5 fruit fly cellular contexts compared by ENCODE assay signal in the genomic region with DNA sequence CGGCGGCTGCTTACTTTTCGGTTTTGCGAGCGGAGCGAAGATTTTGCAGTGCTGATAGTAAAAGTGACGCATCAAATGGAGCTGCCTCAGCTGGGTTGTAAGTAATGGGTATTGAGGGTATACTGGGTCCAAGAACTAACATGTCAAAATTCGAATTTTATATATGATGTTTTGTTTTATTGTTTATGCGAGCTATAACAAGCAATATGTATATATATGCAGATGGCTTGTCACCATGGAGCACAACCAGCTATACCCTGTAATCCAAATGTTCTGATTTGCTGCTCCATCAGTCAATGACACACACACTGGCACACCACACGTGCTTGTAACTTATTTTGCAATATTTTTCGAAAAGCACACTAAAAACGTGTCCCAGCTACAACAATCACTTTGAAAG.
TF ChIP-seq lines count a peak whose summit lies in the region.

No protein-coding gene starts in this region.

- TF ChIP-seq CTCF in whole organism, embryonic (GFP tag; optimal IDR thresholded peaks at IDR 0.05; lab: Kevin White, UChicago) = no peak

TF ChIP-seq in whole organism, 6 proteins besides CTCF, POLR2A, EP300 and RAD21:
- TF ChIP-seq EcR (GFP tag; optimal IDR thresholded peaks at IDR 0.05; lab: Kevin White, UChicago) = no peak
- no peak for TF ChIP-seq usp (GFP tag; optimal IDR thresholded peaks at IDR 0.05; lab: Kevin White, UChicago)
- peak; percentile 65 for TF ChIP-seq pan (optimal IDR thresholded peaks at IDR 0.05; lab: Kevin White, UChicago)

TF ChIP-seq in whole organism, embryonic, 481 proteins besides CTCF, POLR2A, EP300 and RAD21 (continues in another document):
- TF ChIP-seq CG11247 (GFP tag; IDR thresholded peaks at IDR 0.05; lab: Robert Waterston, UW) = peak; percentile 31; the same call in 1 of the 2 replicates
- no peak for TF ChIP-seq Dip3 (GFP tag; optimal IDR thresholded peaks at IDR 0.05; lab: Kevin White, UChicago)
- no peak for TF ChIP-seq danr (GFP tag; IDR thresholded peaks at IDR 0.05; lab: Robert Waterston, UW)
- TF ChIP-seq sens (GFP tag; lab: Kevin White, UChicago) = no peak
- peak; percentile 82 for TF ChIP-seq Drgx (GFP tag; IDR thresholded peaks at IDR 0.05; lab: Robert Waterston, UW)
- TF ChIP-seq CG8924 (tag; optimal IDR thresholded peaks at IDR 0.05; lab: Kevin White, UChicago) = no peak
- no peak for TF ChIP-seq CG4360 (GFP tag; IDR thresholded peaks at IDR 0.05; lab: Robert Waterston, UW)
- TF ChIP-seq mirr (GFP tag; optimal IDR thresholded peaks at IDR 0.05; lab: Kevin White, UChicago) = no peak
- TF ChIP-seq CG7357 (GFP tag; IDR thresholded peaks at IDR 0.05; lab: Robert Waterston, UW) = no peak
- no peak for TF ChIP-seq ci (GFP tag; IDR thresholded peaks at IDR 0.05; lab: Robert Waterston, UW)
- TF ChIP-seq Elba2 (GFP tag; optimal IDR thresholded peaks at IDR 0.05; lab: Kevin White, UChicago) = no peak
- no peak for TF ChIP-seq Doc3 (GFP tag; IDR thresholded peaks at IDR 0.05; lab: Robert Waterston, UW; ENCODE audit: partially characterized antibody)
- TF ChIP-seq Ptx1 (GFP tag; IDR thresholded peaks at IDR 0.05; lab: Robert Waterston, UW) = peak; percentile 30; the same call in 1 of the 2 replicates
- no peak for TF ChIP-seq nom (GFP tag; optimal IDR thresholded peaks at IDR 0.05; lab: Kevin White, UChicago)
- no peak for TF ChIP-seq CG10565 (GFP tag; optimal IDR thresholded peaks at IDR 0.05; lab: Kevin White, UChicago)
- TF ChIP-seq CG30403 (GFP tag; optimal IDR thresholded peaks at IDR 0.05; lab: Kevin White, UChicago) = no peak
- TF ChIP-seq CG1832 (GFP tag; optimal IDR thresholded peaks at IDR 0.05; lab: Kevin White, UChicago) = no peak
- no peak for TF ChIP-seq CG33213 (GFP tag; optimal IDR thresholded peaks at IDR 0.05; lab: Kevin White, UChicago)
- TF ChIP-seq prd (optimal IDR thresholded peaks at IDR 0.05; lab: Kevin White, UChicago) = no peak
- TF ChIP-seq prd (GFP tag; IDR thresholded peaks at IDR 0.05; lab: Robert Waterston, UW) = 0 out of 3 replicates have a peak, but pooled peaks have one; percentile 10
- no peak for TF ChIP-seq sima (GFP tag; optimal IDR thresholded peaks at IDR 0.05; lab: Kevin White, UChicago)

TF ChIP-seq in whole organism, prepupa, 60 proteins besides CTCF, POLR2A, EP300 and RAD21 (continues in another document):
- TF ChIP-seq lz (GFP tag; optimal IDR thresholded peaks at IDR 0.05; lab: Kevin White, UChicago) = peak; percentile 71
- peak; percentile 81 for TF ChIP-seq svp (GFP tag; lab: Kevin White, UChicago)
- TF ChIP-seq CG6276 (GFP tag; optimal IDR thresholded peaks at IDR 0.05; lab: Kevin White, UChicago) = peak; percentile 53
- TF ChIP-seq fkh (GFP tag; optimal IDR thresholded peaks at IDR 0.05; lab: Kevin White, UChicago) = no peak
- TF ChIP-seq CG11294 (GFP tag; IDR thresholded peaks at IDR 0.05; lab: Robert Waterston, UW) = peak; percentile 74
- TF ChIP-seq Hr4 (GFP tag; optimal IDR thresholded peaks at IDR 0.05; lab: Kevin White, UChicago) = peak; percentile 56
- peak; percentile 9 for TF ChIP-seq dsx (GFP tag; optimal IDR thresholded peaks at IDR 0.05; lab: Kevin White, UChicago; ENCODE audit: poor library complexity, severe bottlenecking)
- peak; percentile 73 for TF ChIP-seq CG31627 (GFP tag; optimal IDR thresholded peaks at IDR 0.05; lab: Kevin White, UChicago)
- TF ChIP-seq net (GFP tag; optimal IDR thresholded peaks at IDR 0.05; lab: Kevin White, UChicago) = peak; percentile 74
- TF ChIP-seq salr (GFP tag; optimal IDR thresholded peaks at IDR 0.05; lab: Kevin White, UChicago) = peak in 1 of 2 experiments; percentile 69
- TF ChIP-seq CG6808 (GFP tag; optimal IDR thresholded peaks at IDR 0.05; lab: Kevin White, UChicago) = peak; percentile 28
- peak; percentile 43 for TF ChIP-seq Ets96B (tag; optimal IDR thresholded peaks at IDR 0.05; lab: Kevin White, UChicago)
- no peak for TF ChIP-seq CG9139 (GFP tag; optimal IDR thresholded peaks at IDR 0.05; lab: Kevin White, UChicago)
- peak; percentile 80 for TF ChIP-seq Sox14 (GFP tag; optimal IDR thresholded peaks at IDR 0.05; lab: Kevin White, UChicago)
- no peak for TF ChIP-seq fd85E (GFP tag; optimal IDR thresholded peaks at IDR 0.05; lab: Kevin White, UChicago)
- TF ChIP-seq CG4318 (GFP tag; optimal IDR thresholded peaks at IDR 0.05; lab: Kevin White, UChicago) = peak; percentile 50
- TF ChIP-seq Met (GFP tag; optimal IDR thresholded peaks at IDR 0.05; lab: Kevin White, UChicago) = peak; percentile 79
- peak; percentile 68 for TF ChIP-seq pdm3 (GFP tag; optimal IDR thresholded peaks at IDR 0.05; lab: Kevin White, UChicago)
- TF ChIP-seq fd59A (GFP tag; optimal IDR thresholded peaks at IDR 0.05; lab: Kevin White, UChicago) = peak; percentile 58
- peak; percentile 47 for TF ChIP-seq Ets21C (GFP tag; optimal IDR thresholded peaks at IDR 0.05; lab: Kevin White, UChicago)
- peak; percentile 78 for TF ChIP-seq CG15336 (GFP tag; IDR thresholded peaks at IDR 0.05; lab: Robert Waterston, UW)

TF ChIP-seq in whole organism, pupa, 21 proteins besides CTCF, POLR2A, EP300 and RAD21:
- TF ChIP-seq CG15710 (tag; optimal IDR thresholded peaks at IDR 0.05; lab: Kevin White, UChicago) (peak; percentile 40), CG4496 (GFP tag; IDR thresholded peaks at IDR 0.05; lab: Robert Waterston, UW) (peak; percentile 89), CG8159 (tag; optimal IDR thresholded peaks at IDR 0.05; lab: Kevin White, UChicago) (peak; percentile 17), Pif1B (GFP tag; optimal IDR thresholded peaks at IDR 0.05; lab: Kevin White, UChicago) (peak; percentile 66), gl (tag; optimal IDR thresholded peaks at IDR 0.05; lab: Kevin White, UChicago) (no peak), rn (GFP tag; IDR thresholded peaks at IDR 0.05; lab: Robert Waterston, UW) (no peak), CG13204 (GFP tag; optimal IDR thresholded peaks at IDR 0.05; lab: Kevin White, UChicago) (peak; percentile 16), CG32121 (GFP tag; IDR thresholded peaks at IDR 0.05; lab: Robert Waterston, UW) (peak; percentile 81), Ets98B (GFP tag; IDR thresholded peaks at IDR 0.05; lab: Robert Waterston, UW) (peak; percentile 78), CG17806 (tag; optimal IDR thresholded peaks at IDR 0.05; lab: Kevin White, UChicago) (peak; percentile 48), Pif1A (GFP tag; optimal IDR thresholded peaks at IDR 0.05; lab: Kevin White, UChicago) (peak; percentile 75), CG14655 (GFP tag; optimal IDR thresholded peaks at IDR 0.05; lab: Kevin White, UChicago) (peak; percentile 77), D1 (tag; optimal IDR thresholded peaks at IDR 0.05; lab: Kevin White, UChicago) (no peak), CG8301 (tag; optimal IDR thresholded peaks at IDR 0.05; lab: Kevin White, UChicago) (peak; percentile 66), EcR (GFP tag; optimal IDR thresholded peaks at IDR 0.05; lab: Kevin White, UChicago) (no peak), CG12605 (GFP tag; IDR thresholded peaks at IDR 0.05; lab: Robert Waterston, UW) (peak; percentile 74), fd96Ca (GFP tag; IDR thresholded peaks at IDR 0.05; lab: Robert Waterston, UW) (peak; percentile 82), CG9948 (tag; optimal IDR thresholded peaks at IDR 0.05; lab: Kevin White, UChicago) (peak; percentile 56), CG34367 (tag; optimal IDR thresholded peaks at IDR 0.05; lab: Kevin White, UChicago) (peak; percentile 60), Snoo (tag; optimal IDR thresholded peaks at IDR 0.05; lab: Kevin White, UChicago) (peak; percentile 56), CG10348 (GFP tag; IDR thresholded peaks at IDR 0.05; lab: Robert Waterston, UW) (no peak)

TF ChIP-seq in whole organism, wandering third instar larva, 38 proteins besides CTCF, POLR2A, EP300 and RAD21:
- peak in 1 of 2 experiments; percentile 69 for TF ChIP-seq foxo (GFP tag; optimal IDR thresholded peaks at IDR 0.05; lab: Kevin White, UChicago)
- no peak for TF ChIP-seq Myc (optimal IDR thresholded peaks at IDR 0.05; lab: Kevin White, UChicago)
- TF ChIP-seq GATAd (GFP tag; optimal IDR thresholded peaks at IDR 0.05; lab: Kevin White, UChicago) = no peak
- no peak for TF ChIP-seq Jra (GFP tag; optimal IDR thresholded peaks at IDR 0.05; lab: Kevin White, UChicago)
- TF ChIP-seq dl (GFP tag; optimal IDR thresholded peaks at IDR 0.05; lab: Kevin White, UChicago; ENCODE audit: insufficient read depth in 1 of 2, partially characterized antibody in 2 of 2) = no peak
- peak; percentile 23 for TF ChIP-seq woc (GFP tag; optimal IDR thresholded peaks at IDR 0.05; lab: Kevin White, UChicago)
- TF ChIP-seq Sp1 (GFP tag; optimal IDR thresholded peaks at IDR 0.05; lab: Kevin White, UChicago) = peak; percentile 51
- TF ChIP-seq HLH106 (tag; optimal IDR thresholded peaks at IDR 0.05; lab: Kevin White, UChicago) = peak; percentile 62
- TF ChIP-seq Abd-B (GFP tag; optimal IDR thresholded peaks at IDR 0.05; lab: Kevin White, UChicago) = no peak
- TF ChIP-seq tai (GFP tag; optimal IDR thresholded peaks at IDR 0.05; lab: Kevin White, UChicago) = no peak
- no peak for TF ChIP-seq sage (GFP tag; optimal IDR thresholded peaks at IDR 0.05; lab: Kevin White, UChicago)
- peak; percentile 59 for TF ChIP-seq h (GFP tag; optimal IDR thresholded peaks at IDR 0.05; lab: Kevin White, UChicago)
- peak; percentile 57 for TF ChIP-seq OdsH (GFP tag; optimal IDR thresholded peaks at IDR 0.05; lab: Kevin White, UChicago)
- peak; percentile 41 for TF ChIP-seq br (GFP tag; optimal IDR thresholded peaks at IDR 0.05; lab: Kevin White, UChicago)
- TF ChIP-seq rgr (GFP tag; optimal IDR thresholded peaks at IDR 0.05; lab: Kevin White, UChicago) = peak; percentile 53
- peak; percentile 55 for TF ChIP-seq ey (GFP tag; optimal IDR thresholded peaks at IDR 0.05; lab: Kevin White, UChicago)
- peak; percentile 69 for TF ChIP-seq fru (GFP tag; optimal IDR thresholded peaks at IDR 0.05; lab: Kevin White, UChicago)
- TF ChIP-seq Rel (GFP tag; optimal IDR thresholded peaks at IDR 0.05; lab: Kevin White, UChicago) = no peak
- no peak for TF ChIP-seq Rel (tag; optimal IDR thresholded peaks at IDR 0.05; lab: Kevin White, UChicago)
- TF ChIP-seq Hnf4 (GFP tag; optimal IDR thresholded peaks at IDR 0.05; lab: Kevin White, UChicago) = peak; percentile 40
